Worm (Caenorhabditis elegans) whole organism, L1 larva: Measurements from ENCODE around the gene srj-39.

Experiments used
- C34B4.2 ChIP-seq: sonication (generic microtip); optimal IDR thresholded peaks from 2 replicates; lab custom pipeline; 2017; ENCODE audit warnings: mild to moderate bottlenecking, missing genetic modification characterization, missing compliant biosample characterization
- F16B12.6 ChIP-seq: fragments of 150-350 bp; optimal IDR thresholded peaks from 2 replicates; lab custom pipeline; 2014; ENCODE audit warnings: missing biosample characterization, missing genetic modification characterization
- aly-2 ChIP-seq: fragments of 150-350 bp; optimal IDR thresholded peaks from 2 replicates; lab custom pipeline; 2014; ENCODE audit warnings: missing biosample characterization, missing genetic modification characterization
- ceh-88 ChIP-seq: fragments of 200-800 bp; sonication (Bioruptor generic); IDR thresholded peaks from 2 replicates; pipeline ENCODE4 v1.3.6; 2022; ENCODE audit warnings: missing genetic modification characterization, missing compliant biosample characterization
- ceh-90 ChIP-seq: sonication (generic microtip); optimal IDR thresholded peaks from 2 replicates; lab custom pipeline; 2016; ENCODE audit warnings: missing genetic modification characterization, missing compliant biosample characterization
- ces-1 ChIP-seq: fragments of 150-350 bp; optimal IDR thresholded peaks from 2 replicates; lab custom pipeline; 2014; ENCODE audit warnings: missing biosample characterization, missing genetic modification reagents, missing genetic modification characterization
- dpl-1 ChIP-seq, 3 experiments: fragments of 150-350 bp in 2 of 3; sonication (generic microtip) in 1 of 3; optimal IDR thresholded peaks; 2 replicates each; lab custom pipeline; 2014 to 2017; ENCODE audit warnings: missing biosample characterization in 3 of 3, missing genetic modification characterization in 3 of 3, missing genetic modification reagents in 3 of 3
- dsc-1 ChIP-seq: sonication (generic microtip); optimal IDR thresholded peaks from 2 replicates; lab custom pipeline; 2016; ENCODE audit warnings: mild to moderate bottlenecking, missing genetic modification characterization, missing compliant biosample characterization
- efl-1 ChIP-seq, 4 experiments: fragments of 150-350 bp; optimal IDR thresholded peaks in 3 of 4; peaks in 1 of 4; 1 replicate in 1 of 4; 2 replicates in 3 of 4; lab custom pipeline; 2014; ENCODE audit warnings: missing biosample characterization in 2 of 4, missing genetic modification characterization in 2 of 4, missing genetic modification reagents in 2 of 4
- egl-13 ChIP-seq: sonication (generic microtip); optimal IDR thresholded peaks from 2 replicates; lab custom pipeline; 2016; ENCODE audit warnings: missing genotype, missing genetic modification reagents, missing genetic modification characterization, missing compliant biosample characterization
- egl-27 ChIP-seq, 2 experiments: fragments of 150-350 bp in 1 of 2; sonication (generic microtip); optimal IDR thresholded peaks; 3 replicates each; lab custom pipeline; 2017 to 2018; ENCODE audit warnings: missing biosample characterization in 2 of 2, missing genetic modification characterization in 2 of 2, missing genetic modification reagents in 2 of 2
- elt-2 ChIP-seq: sonication (generic microtip); optimal IDR thresholded peaks from 2 replicates; lab custom pipeline; 2016; ENCODE audit warnings: missing genetic modification characterization, mild to moderate bottlenecking, inconsistent platforms, missing compliant biosample characterization, missing genetic modification reagents
- elt-3 ChIP-seq, 6 experiments: fragments of 150-350 bp in 1 of 6; sonication (generic microtip); optimal IDR thresholded peaks; 2 replicates each; lab custom pipeline; 2017 to 2018; ENCODE audit warnings: missing biosample characterization in 6 of 6, missing genetic modification characterization in 6 of 6, inconsistent platforms in 1 of 6
- fkh-10 ChIP-seq: sonication (generic microtip); optimal IDR thresholded peaks from 2 replicates; lab custom pipeline; 2017; ENCODE audit warnings: missing biosample characterization, missing genetic modification reagents, missing genetic modification characterization
- fkh-8 ChIP-seq: sonication (generic microtip); optimal IDR thresholded peaks from 2 replicates; lab custom pipeline; 2016; ENCODE audit warnings: mild to moderate bottlenecking, missing genetic modification characterization, missing compliant biosample characterization
- grh-1 ChIP-seq: fragments of 200-800 bp; sonication (Bioruptor generic); IDR thresholded peaks from 2 replicates; pipeline ENCODE4 v1.3.6; 2022; ENCODE audit warnings: missing genetic modification reagents, missing genetic modification characterization, missing compliant biosample characterization
- isw-1 ChIP-seq: fragments of 200-800 bp; sonication (Bioruptor generic); IDR thresholded peaks from 2 replicates; pipeline ENCODE4 v1.3.6; 2022; ENCODE audit warnings: missing genetic modification characterization, missing compliant biosample characterization
- jun-1 ChIP-seq: fragments of 150-350 bp; optimal IDR thresholded peaks from 2 replicates; lab custom pipeline; 2014; ENCODE audit warnings: missing biosample characterization, missing genetic modification reagents, missing genetic modification characterization
- lin-15B ChIP-seq: fragments of 150-350 bp; sonication (generic microtip); optimal IDR thresholded peaks from 3 replicates; lab custom pipeline; 2014; ENCODE audit warnings: missing biosample characterization, missing genetic modification characterization
- lin-35 ChIP-seq, 2 experiments: fragments of 150-350 bp; optimal IDR thresholded peaks; 2 replicates each; lab custom pipeline; 2014; ENCODE audit warnings: missing biosample characterization in 2 of 2, missing genetic modification characterization in 2 of 2, missing genetic modification reagents in 2 of 2
- lin-39 ChIP-seq: fragments of 150-350 bp; optimal IDR thresholded peaks from 2 replicates; lab custom pipeline; 2014; ENCODE audit warnings: missing biosample characterization, missing genetic modification reagents, missing genetic modification characterization
- lsy-2 ChIP-seq, 2 experiments: fragments of 150-350 bp; optimal IDR thresholded peaks; 2 replicates each; lab custom pipeline; 2014; ENCODE audit warnings: missing biosample characterization in 2 of 2, missing genetic modification characterization in 2 of 2
- mab-9 ChIP-seq: fragments of 200-800 bp; sonication (Bioruptor generic); IDR thresholded peaks from 2 replicates; pipeline ENCODE4 v1.3.6; 2022; ENCODE audit warnings: missing genetic modification reagents, missing genetic modification characterization, missing compliant biosample characterization
- nhr-11 ChIP-seq: fragments of 150-350 bp; optimal IDR thresholded peaks from 2 replicates; lab custom pipeline; 2014; ENCODE audit warnings: missing biosample characterization, missing genetic modification characterization
- nhr-19 ChIP-seq: fragments of 200-800 bp; sonication (Bioruptor generic); conservative IDR thresholded peaks from 2 replicates; pipeline ENCODE4 v1.3.6; 2022; ENCODE audit warnings: missing genetic modification characterization, missing compliant biosample characterization
- nhr-20 ChIP-seq: sonication (generic microtip); optimal IDR thresholded peaks from 2 replicates; lab custom pipeline; 2016; ENCODE audit warnings: mild to moderate bottlenecking, missing genetic modification characterization, missing compliant biosample characterization
- nhr-47 ChIP-seq: sonication (generic microtip); optimal IDR thresholded peaks from 2 replicates; lab custom pipeline; 2016; ENCODE audit warnings: mild to moderate bottlenecking, missing genetic modification characterization, moderate library complexity, missing compliant biosample characterization
- nhr-77 ChIP-seq: fragments of 150-350 bp; optimal IDR thresholded peaks from 2 replicates; lab custom pipeline; 2014; ENCODE audit warnings: missing biosample characterization, missing genetic modification characterization
- nhr-85 ChIP-seq: sonication (generic microtip); peaks from one replicate; lab custom pipeline; 2016; ENCODE audit warnings: missing genetic modification characterization, inconsistent platforms, missing compliant biosample characterization
- rnt-1 ChIP-seq: sonication (generic microtip); optimal IDR thresholded peaks from 2 replicates; lab custom pipeline; 2016; ENCODE audit warnings: mild to moderate bottlenecking, missing genetic modification characterization, moderate library complexity, missing compliant biosample characterization
- swsn-7 ChIP-seq: sonication (generic microtip); optimal IDR thresholded peaks from 2 replicates; lab custom pipeline; 2016; ENCODE audit warnings: missing genetic modification characterization, missing compliant biosample characterization
- tbx-2 ChIP-seq: sonication (generic microtip); optimal IDR thresholded peaks from 2 replicates; lab custom pipeline; 2016; ENCODE audit warnings: missing genetic modification characterization, missing compliant biosample characterization
- unc-62 ChIP-seq: fragments of 150-350 bp; optimal IDR thresholded peaks from 2 replicates; lab custom pipeline; 2014; ENCODE audit warnings: missing biosample characterization, missing genetic modification reagents, missing genetic modification characterization
- unc-86 ChIP-seq: sonication (generic microtip); optimal IDR thresholded peaks from 2 replicates; lab custom pipeline; 2016; ENCODE audit warnings: missing genetic modification characterization, missing compliant biosample characterization
- unc-98 ChIP-seq: fragments of 200-800 bp; sonication (Bioruptor generic); IDR thresholded peaks from 2 replicates; pipeline ENCODE4 v1.3.6; 2022; ENCODE audit warnings: missing genetic modification characterization, missing compliant biosample characterization
- xbp-1 ChIP-seq: sonication (generic microtip); optimal IDR thresholded peaks from 2 replicates; lab custom pipeline; 2016; ENCODE audit warnings: missing genetic modification characterization, missing compliant biosample characterization
- ztf-4 ChIP-seq: fragments of 150-350 bp; optimal IDR thresholded peaks from 2 replicates; lab custom pipeline; 2014; ENCODE audit warnings: missing biosample characterization, missing genetic modification characterization

srj-39 gene

ce11 chrV:4104298-4104697 is at the start of gene srj-39:
Gene srj-39, plus strand, starts transcription at chrV:4104598.
- TF ChIP-seq dsc-1 (tag; lab: Kevin White, UChicago) (no peak), C34B4.2 (tag; lab: Kevin White, UChicago) (no peak), lin-35 (GFP tag; optimal IDR thresholded peaks at IDR 0.05; lab: Kevin White, UChicago) (no peak), lin-15B (tag; lab: Kevin White, UChicago) (no peak), nhr-47 (tag; lab: Kevin White, UChicago) (no peak), elt-2 (no peak), xbp-1 (no peak), egl-27 (tag; optimal IDR thresholded peaks at IDR 0.05; lab: Kevin White, UChicago) (no peak), elt-3 (tag; optimal IDR thresholded peaks at IDR 0.05; lab: Kevin White, UChicago) (no peak), ces-1 (no peak), rnt-1 (tag; lab: Kevin White, UChicago) (no peak), ceh-90 (tag; lab: Kevin White, UChicago) (no peak), ztf-4 (tag; lab: Kevin White, UChicago) (no peak), tbx-2 (tag; lab: Kevin White, UChicago) (no peak), unc-98 (GFP tag; lab: Robert Waterston, UW) (no peak)

DNA sequence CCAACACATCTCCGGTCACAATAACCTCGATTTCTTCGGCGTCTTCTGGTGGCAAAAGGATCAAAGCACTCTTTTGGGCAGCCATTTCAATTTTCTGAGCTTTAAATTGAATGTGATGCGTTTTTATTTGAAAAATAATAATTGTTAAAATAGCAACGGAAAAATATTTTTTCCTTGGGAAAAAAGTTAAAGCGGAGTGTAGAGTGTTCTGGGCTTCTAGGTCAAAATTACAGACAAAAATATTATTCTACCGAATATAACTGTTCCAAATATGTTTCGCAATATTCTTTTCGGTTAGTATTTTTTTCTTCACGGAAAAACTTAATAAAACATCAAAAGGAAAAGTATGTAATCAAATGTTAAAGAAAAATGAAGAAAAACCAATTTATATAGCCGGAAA is 49.4 kb upstream of the srj-39 start, which contains the start of gene djr-1.2:
djr-1.2 (minus strand) TSS at position 101 of the 400 bp plus-strand sequence.
- TF ChIP-seq egl-13 (tag; lab: Kevin White, UChicago), result no peak
- no peak for TF ChIP-seq efl-1 (optimal IDR thresholded peaks at IDR 0.05; lab: Kevin White, UChicago)
- TF ChIP-seq efl-1 (GFP tag; optimal IDR thresholded peaks at IDR 0.05 in 1 of 2; lab: Kevin White, UChicago), result peak in 1 of 2 experiments; percentile 62

ce11 chrV:4056203-4056602 is 48.2 kb upstream of the srj-39 start:
- TF ChIP-seq F16B12.6 (tag; lab: Kevin White, UChicago), result no peak
- no peak for TF ChIP-seq fkh-10 (GFP tag; lab: Kevin White, UChicago)
- no peak for TF ChIP-seq nhr-47 (tag; lab: Kevin White, UChicago)
- TF ChIP-seq efl-1 (optimal IDR thresholded peaks at IDR 0.05; lab: Kevin White, UChicago), result no peak
- no peak for TF ChIP-seq efl-1 (GFP tag; optimal IDR thresholded peaks at IDR 0.05 in 1 of 2; lab: Kevin White, UChicago)
- TF ChIP-seq nhr-19, result no peak
- TF ChIP-seq nhr-11 (tag; lab: Kevin White, UChicago), result no peak
- no peak for TF ChIP-seq ces-1
- no peak for TF ChIP-seq dsc-1 (tag; lab: Kevin White, UChicago)
- TF ChIP-seq nhr-77, result no peak
- no peak for TF ChIP-seq tbx-2 (tag; lab: Kevin White, UChicago)
- TF ChIP-seq lin-39, result no peak
- no peak for TF ChIP-seq unc-62 (GFP tag; lab: Kevin White, UChicago)
- TF ChIP-seq jun-1, result no peak
- no peak for TF ChIP-seq aly-2 (tag; lab: Kevin White, UChicago)

ce11 chrV:4063559-4064164 is 40.7 kb upstream of the srj-39 start:
- peak; percentile 49 for TF ChIP-seq F16B12.6 (tag; lab: Kevin White, UChicago)
- TF ChIP-seq lin-35 (GFP tag; optimal IDR thresholded peaks at IDR 0.05; lab: Kevin White, UChicago), result peak; percentile 48 to 70
- TF ChIP-seq isw-1 (GFP tag; lab: Robert Waterston, UW), result peak; percentile 88
- peak; percentile 34 for TF ChIP-seq unc-86
- TF ChIP-seq efl-1 (optimal IDR thresholded peaks at IDR 0.05; lab: Kevin White, UChicago), result peak; percentile 62 to 75
- peak; percentile 69 to 96 for TF ChIP-seq efl-1 (GFP tag; optimal IDR thresholded peaks at IDR 0.05 in 1 of 2; lab: Kevin White, UChicago)
- peak; percentile 45 for TF ChIP-seq xbp-1
- TF ChIP-seq rnt-1 (tag; lab: Kevin White, UChicago), result peak; percentile 58
- peak; percentile 42 to 67 (median 48) for TF ChIP-seq dpl-1 (GFP tag; optimal IDR thresholded peaks at IDR 0.05; lab: Kevin White, UChicago)
- TF ChIP-seq nhr-19, result peak; percentile 93
- TF ChIP-seq swsn-7 (tag; lab: Kevin White, UChicago), result peak; percentile 37
- peak; percentile 65 for TF ChIP-seq nhr-85 (tag; lab: Kevin White, UChicago)
- peak; percentile 86 for TF ChIP-seq grh-1
- peak; percentile 19 for TF ChIP-seq fkh-8 (tag; lab: Kevin White, UChicago)
- TF ChIP-seq nhr-20, result peak; percentile 48
- TF ChIP-seq ceh-88 (GFP tag; lab: Robert Waterston, UW), result peak; percentile 84
- peak; percentile 84 for TF ChIP-seq mab-9
- TF ChIP-seq dsc-1 (tag; lab: Kevin White, UChicago), result peak; percentile 38
- peak; percentile 81 to 93 for TF ChIP-seq lsy-2 (tag; optimal IDR thresholded peaks at IDR 0.05; lab: Kevin White, UChicago)
- peak; percentile 89 for TF ChIP-seq unc-98 (GFP tag; lab: Robert Waterston, UW)
- peak; percentile 73 for TF ChIP-seq nhr-47 (tag; lab: Kevin White, UChicago)
- TF ChIP-seq, all 84 proteins: peak for 20; not testable (repeated sequence) for 64
